Fruit fly (Drosophila melanogaster): ENCODE data around the gene CG32750.

The CG32750 gene

DNA sequence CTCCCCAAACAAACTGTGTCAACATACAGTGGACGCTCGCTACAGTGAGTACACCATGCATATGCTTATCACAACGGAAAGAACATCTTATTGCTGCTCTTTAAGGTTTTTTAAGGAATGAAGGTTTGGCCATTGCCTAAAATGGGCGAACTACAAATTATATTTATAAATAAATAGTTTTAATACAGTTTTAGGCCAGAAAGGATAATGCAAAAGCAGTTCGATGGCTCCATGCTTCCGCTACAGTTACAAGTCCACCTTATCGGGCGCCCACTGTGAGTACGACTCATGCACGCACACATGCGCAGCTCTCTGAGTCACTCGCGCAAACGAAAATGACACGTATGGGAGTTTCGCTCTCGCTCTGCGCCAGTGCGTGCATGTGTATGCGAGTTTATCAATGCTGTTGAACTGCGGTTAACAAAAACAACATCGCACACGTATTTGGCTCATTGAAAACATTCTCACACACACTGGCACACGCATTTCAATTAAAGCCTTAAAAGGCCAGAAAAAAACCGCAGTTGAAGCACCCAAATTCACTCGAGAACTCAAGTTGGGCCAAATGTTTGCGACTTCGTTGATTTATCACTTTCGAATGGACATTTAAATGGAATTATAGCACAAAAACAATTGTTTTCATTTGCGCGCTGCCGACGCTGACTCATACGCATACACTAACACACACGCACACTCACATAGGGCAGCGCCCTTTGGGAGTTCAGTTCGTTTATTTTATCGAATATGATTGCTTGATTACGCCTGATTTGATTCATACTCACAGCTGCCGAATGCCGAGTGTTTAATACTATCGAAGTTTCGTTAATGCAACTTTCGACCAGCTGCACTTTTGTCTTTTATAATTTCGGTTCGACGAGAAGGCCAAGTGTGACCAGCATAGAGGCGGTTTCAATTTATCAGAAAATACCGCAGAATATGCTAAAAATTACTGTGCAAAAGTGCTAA lies 28.3 kb upstream of the CG32750 start, which contains the start of gene sqh (continued):
- TF ChIP-seq eve (GFP tag; optimal IDR thresholded peaks at IDR 0.05) (no peak), hkb (optimal IDR thresholded peaks at IDR 0.05) (no peak), hkb (GFP tag; IDR thresholded peaks at IDR 0.05) (peak; percentile 92; the same call in 1 of the 2 replicates), Bdp1 (GFP tag; optimal IDR thresholded peaks at IDR 0.05) (peak; percentile 24), lov (optimal IDR thresholded peaks at IDR 0.05) (no peak), lov (GFP tag; IDR thresholded peaks at IDR 0.05) (peak; percentile 73; the same call in 2 of the 3 replicates), CG9932 (GFP tag; IDR thresholded peaks at IDR 0.05) (peak; percentile 89), CG34422 (GFP tag; IDR thresholded peaks at IDR 0.05) (peak; percentile 88), CG9817 (tag; optimal IDR thresholded peaks at IDR 0.05) (peak; percentile 90), CG12219 (GFP tag; optimal IDR thresholded peaks at IDR 0.05) (peak; percentile 81), CG4617 (GFP tag; optimal IDR thresholded peaks at IDR 0.05; ENCODE audit: borderline replicate concordance) (peak; percentile 26), lbe (GFP tag; optimal IDR thresholded peaks at IDR 0.05) (peak; percentile 75), schlank (tag; optimal IDR thresholded peaks at IDR 0.05) (peak; percentile 73), CG2875 (GFP tag; optimal IDR thresholded peaks at IDR 0.05) (peak; percentile 81), dm (GFP tag; optimal IDR thresholded peaks at IDR 0.05) (no peak), CG4424 (GFP tag; optimal IDR thresholded peaks at IDR 0.05) (peak; percentile 78), CG34224 (GFP tag; IDR thresholded peaks at IDR 0.05; ENCODE audit: partially characterized antibody) (peak; percentile 29; the same call in 2 of the 3 replicates), CG2202 (tag; optimal IDR thresholded peaks at IDR 0.05) (peak; percentile 74), mam (GFP tag; optimal IDR thresholded peaks at IDR 0.05) (peak; percentile 54), phol (tag; optimal IDR thresholded peaks at IDR 0.05) (peak; percentile 82), CG15601 (tag; optimal IDR thresholded peaks at IDR 0.05) (peak; percentile 78), fd3F (GFP tag; optimal IDR thresholded peaks at IDR 0.05) (peak; percentile 85), gcm2 (GFP tag; optimal IDR thresholded peaks at IDR 0.05) (peak; percentile 68), Dad (GFP tag; optimal IDR thresholded peaks at IDR 0.05) (no peak), Sry-β (GFP tag; optimal IDR thresholded peaks at IDR 0.05) (peak; percentile 28), CG12744 (GFP tag; optimal IDR thresholded peaks at IDR 0.05) (peak; percentile 44), CG18476 (GFP tag; optimal IDR thresholded peaks at IDR 0.05) (peak; percentile 74), Hr78 (GFP tag; optimal IDR thresholded peaks at IDR 0.05) (peak in 1 of 2 experiments; percentile 72), br (optimal IDR thresholded peaks at IDR 0.05) (no peak), CG13296 (GFP tag; optimal IDR thresholded peaks at IDR 0.05) (peak; percentile 91), Hmr (GFP tag; optimal IDR thresholded peaks at IDR 0.05) (peak; percentile 91), peb (GFP tag; IDR thresholded peaks at IDR 0.05) (peak; percentile 65), B-H1 (GFP tag; IDR thresholded peaks at IDR 0.05) (peak; percentile 70; the same call in 2 of the 3 replicates), NfI (GFP tag; optimal IDR thresholded peaks at IDR 0.05) (peak; percentile 89), HLHmδ (GFP tag; optimal IDR thresholded peaks at IDR 0.05) (no peak), MBD-R2 (GFP tag; IDR thresholded peaks at IDR 0.05) (peak; percentile 68), p53 (GFP tag; optimal IDR thresholded peaks at IDR 0.05) (no peak), Chrac-16 (GFP tag; optimal IDR thresholded peaks at IDR 0.05) (peak; percentile 82), z (GFP tag; IDR thresholded peaks at IDR 0.05) (peak; percentile 93), sima (GFP tag; optimal IDR thresholded peaks at IDR 0.05) (no peak), slou (GFP tag; optimal IDR thresholded peaks at IDR 0.05) (peak; percentile 72), prd (optimal IDR thresholded peaks at IDR 0.05) (no peak), prd (GFP tag; IDR thresholded peaks at IDR 0.05) (peak; percentile 94), insv (GFP tag; optimal IDR thresholded peaks at IDR 0.05) (peak in 1 of 2 experiments; percentile 58), CG6254 (GFP tag; optimal IDR thresholded peaks at IDR 0.05) (peak; percentile 69), CG2116 (GFP tag; optimal IDR thresholded peaks at IDR 0.05) (peak; percentile 56), CHES-1-like (GFP tag; optimal IDR thresholded peaks at IDR 0.05) (no peak), hbn (GFP tag; IDR thresholded peaks at IDR 0.05; ENCODE audit: partially characterized antibody) (no peak), gce (GFP tag; IDR thresholded peaks at IDR 0.05) (peak; percentile 57; the same call in 2 of the 3 replicates)
